Worm (Caenorhabditis elegans): ENCODE measurements around the gene bbs-2.

DNA sequence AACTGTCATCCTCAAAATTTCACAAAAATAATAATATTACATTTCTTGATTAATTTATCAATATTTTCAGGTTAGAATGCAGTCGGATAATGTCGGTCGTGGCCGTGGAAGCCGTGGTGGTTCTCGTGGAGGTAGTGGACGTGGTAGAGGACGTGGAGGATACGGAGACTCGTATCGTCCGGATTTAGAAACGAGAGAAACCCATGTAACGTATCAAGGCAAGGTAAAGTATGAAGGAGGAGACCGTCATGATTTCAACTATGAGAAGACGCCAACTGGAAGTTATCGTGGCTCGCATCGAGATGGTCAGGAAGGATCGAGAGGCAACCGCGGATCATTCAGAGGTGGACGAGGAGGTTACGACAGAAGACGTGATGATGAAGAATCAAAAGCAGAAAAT, 23.7 kb downstream of the bbs-2 start, which contains the start of gene frpr-10:
- TF ChIP-seq W03F9.2 (tag; optimal IDR thresholded peaks at IDR 0.05) (no peak), him-1 (tag; optimal IDR thresholded peaks at IDR 0.05) (no peak), dao-5 (tag; optimal IDR thresholded peaks at IDR 0.05) (no peak)
